Worm (Caenorhabditis elegans): Measurements from ENCODE around the gene F32D8.7.

DNA sequence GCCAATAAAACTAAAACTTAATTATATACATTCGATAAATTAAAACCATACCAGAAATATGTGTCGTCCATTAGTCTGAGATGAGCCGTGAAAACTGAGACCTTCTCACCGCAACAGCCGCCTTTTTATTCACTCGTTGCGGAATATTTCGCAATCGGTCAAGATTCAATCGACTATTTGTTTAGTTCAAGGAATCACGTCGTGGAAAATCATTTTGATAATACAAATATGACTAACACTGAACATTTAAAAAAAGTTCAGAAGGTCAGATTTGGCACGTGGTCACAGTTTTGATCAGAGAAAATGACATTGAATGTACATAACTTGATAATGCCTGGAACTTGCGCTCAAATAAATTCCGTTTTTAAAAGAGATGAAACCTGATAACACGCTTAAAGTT lies 40.5 kb downstream of the F32D8.7 start, which contains the start of gene F17C11.11:
- TF ChIP-seq elt-1 (tag; optimal IDR thresholded peaks at IDR 0.05; ENCODE audit: borderline replicate concordance, insufficient read depth) (no peak), sptf-1 (tag; optimal IDR thresholded peaks at IDR 0.05) (no peak), nhr-237 (tag; optimal IDR thresholded peaks at IDR 0.05) (no peak), snpc-4 (tag; optimal IDR thresholded peaks at IDR 0.05) (no peak), mls-2 (tag; optimal IDR thresholded peaks at IDR 0.05) (no peak), nhr-28 (tag; optimal IDR thresholded peaks at IDR 0.05) (no peak), unc-62 (GFP tag; optimal IDR thresholded peaks at IDR 0.05) (no peak), lin-13 (tag; optimal IDR thresholded peaks at IDR 0.05) (no peak), ces-1 (GFP tag; optimal IDR thresholded peaks at IDR 0.05) (no peak), cnd-1 (tag; optimal IDR thresholded peaks at IDR 0.05) (no peak), lsy-2 (tag; optimal IDR thresholded peaks at IDR 0.05) (no peak), hlh-1 (tag; optimal IDR thresholded peaks at IDR 0.05) (peak; percentile 5), mab-5 (tag; optimal IDR thresholded peaks at IDR 0.05) (no peak), nhr-12 (tag; optimal IDR thresholded peaks at IDR 0.05) (no peak)
